Worm (Caenorhabditis elegans) whole organism, young adult: ENCODE data around the gene kin-30.

Experiments
- C17E4.6 ChIP-seq: fragments of 200-800 bp; sonication (Bioruptor generic); IDR thresholded peaks from 2 replicates; pipeline ENCODE4 v1.3.6; 2022; ENCODE audit warnings: missing genetic modification reagents, missing genetic modification characterization, missing compliant biosample characterization
- F37B4.10 ChIP-seq: fragments of 200-800 bp; sonication (Bioruptor generic); IDR thresholded peaks from 2 replicates; pipeline ENCODE4 v1.3.6; 2022; ENCODE audit warnings: missing genetic modification characterization, missing compliant biosample characterization
- F49E8.2 ChIP-seq: sonication (generic microtip); optimal IDR thresholded peaks from 3 replicates; lab custom pipeline; 2017; ENCODE audit warnings: missing genetic modification characterization, mild to moderate bottlenecking, missing compliant biosample characterization, antibody characterized with exemption, moderate library complexity; ENCODE audit not compliant: insufficient read depth
- aptf-2 ChIP-seq: fragments of 200-800 bp; sonication (Bioruptor generic); conservative IDR thresholded peaks from 2 replicates; pipeline ENCODE4 v1.3.6; 2022; ENCODE audit warnings: missing genetic modification reagents, missing genetic modification characterization, missing compliant biosample characterization
- gei-17 ChIP-seq: fragments of 200-800 bp; sonication (Bioruptor generic); optimal IDR thresholded peaks from 2 replicates; lab custom pipeline; 2018; ENCODE audit warnings: mild to moderate bottlenecking, missing genetic modification characterization, missing compliant biosample characterization
- lin-35 ChIP-seq, 3 experiments: fragments of 150-350 bp in 2 of 3; sonication (generic microtip) in 1 of 3; optimal IDR thresholded peaks; 2 replicates each; lab custom pipeline; 2014 to 2018; ENCODE audit warnings: missing biosample characterization in 3 of 3, missing genetic modification characterization in 3 of 3, missing genetic modification reagents in 3 of 3
- lsl-1 ChIP-seq: fragments of 200-800 bp; sonication (Bioruptor generic); optimal IDR thresholded peaks from 2 replicates; lab custom pipeline; 2018; ENCODE audit warnings: mild to moderate bottlenecking, missing genetic modification characterization, moderate library complexity, missing compliant biosample characterization
- madf-8 ChIP-seq: fragments of 200-800 bp; sonication (Bioruptor generic); conservative IDR thresholded peaks from 2 replicates; pipeline ENCODE4 v1.3.6; 2022; ENCODE audit warnings: missing genetic modification reagents, missing genetic modification characterization, missing compliant biosample characterization
- pha-4 ChIP-seq: fragments of 150-350 bp; sonication (generic microtip); optimal IDR thresholded peaks from 2 replicates; lab custom pipeline; 2014; ENCODE audit warnings: missing biosample characterization, missing genetic modification reagents, missing genetic modification characterization
- snpc-4 ChIP-seq, 5 experiments: fragments of 150-350 bp in 1 of 5; sonication (generic microtip) in 4 of 5; optimal IDR thresholded peaks; 2 replicates each; lab custom pipeline; 2014 to 2018; ENCODE audit warnings: missing genetic modification characterization in 5 of 5, missing biosample characterization in 3 of 5, antibody characterized with exemption in 2 of 5, mild to moderate bottlenecking in 2 of 5, missing compliant biosample characterization in 2 of 5, missing genotype in 2 of 5, moderate library complexity in 2 of 5, missing genetic modification reagents in 1 of 5
- sptf-2 ChIP-seq: fragments of 200-800 bp; sonication (Bioruptor generic); optimal IDR thresholded peaks from 2 replicates; lab custom pipeline; 2018; ENCODE audit warnings: mild to moderate bottlenecking, missing genetic modification characterization, missing compliant biosample characterization

- TF ChIP-seq aptf-2 (no peak), lsl-1 (GFP tag; lab: Kevin White, UChicago) (no peak), pha-4 (tag; lab: Kevin White, UChicago) (no peak), F37B4.10 (GFP tag; lab: Robert Waterston, UW) (no peak), sptf-2 (no peak), madf-8 (GFP tag; lab: Robert Waterston, UW) (no peak), lin-35 (GFP tag; optimal IDR thresholded peaks at IDR 0.05; lab: Kevin White, UChicago) (no peak), F49E8.2 (no peak), C17E4.6 (no peak), gei-17 (GFP tag; lab: Kevin White, UChicago) (no peak), snpc-4 (GFP tag; optimal IDR thresholded peaks at IDR 0.05; lab: Kevin White, UChicago) (no peak), snpc-4 (tag; optimal IDR thresholded peaks at IDR 0.05; lab: Kevin White, UChicago) (no peak)
These were observed 23.7 kb downstream of the kin-30 start, which contains the start of gene srw-22 for ce11 chrV:15268302-15268701.
